Fruit fly (Drosophila melanogaster) whole organism, adult: ENCODE measurements around the gene CG15824.

Experiments
- CG14711 ChIP-seq: fragments of 200-800 bp; sonication (Bioruptor generic); optimal IDR thresholded peaks from 2 replicates; lab custom pipeline; 2018; ENCODE audit warnings: missing biosample characterization, mild to moderate bottlenecking, missing genetic modification characterization, moderate library complexity
- CG1620 ChIP-seq: fragments of 200-800 bp; sonication (Bioruptor generic); optimal IDR thresholded peaks from 2 replicates; lab custom pipeline; 2016; ENCODE audit warnings: missing biosample characterization, missing genetic modification characterization
- CG5204 ChIP-seq: fragments of 200-800 bp; sonication (Bioruptor generic); optimal IDR thresholded peaks from 2 replicates; lab custom pipeline; 2016; ENCODE audit warnings: missing biosample characterization, missing genetic modification characterization
- CG7045 ChIP-seq: fragments of 200-800 bp; sonication (Bioruptor generic); optimal IDR thresholded peaks from 2 replicates; lab custom pipeline; 2017; ENCODE audit warnings: missing biosample characterization, mild to moderate bottlenecking, missing genetic modification characterization
- CG7101 ChIP-seq: fragments of 200-800 bp; sonication (Bioruptor generic); optimal IDR thresholded peaks from 2 replicates; lab custom pipeline; 2018; ENCODE audit warnings: missing biosample characterization, mild to moderate bottlenecking, missing genetic modification characterization, moderate library complexity
- Clk ChIP-seq: fragments of 200-800 bp; sonication (Bioruptor generic); optimal IDR thresholded peaks from 2 replicates; lab custom pipeline; 2017; ENCODE audit warnings: missing biosample characterization, missing genetic modification characterization
- Hr96 ChIP-seq: fragments of 200-800 bp; sonication (Bioruptor generic); optimal IDR thresholded peaks from 2 replicates; lab custom pipeline; 2016; ENCODE audit warnings: missing biosample characterization, missing genetic modification characterization
- Mnt ChIP-seq: fragments of 200-800 bp; sonication (Bioruptor generic); optimal IDR thresholded peaks from 2 replicates; lab custom pipeline; 2016; ENCODE audit warnings: missing biosample characterization, mild to moderate bottlenecking, missing genetic modification characterization
- bab1 ChIP-seq: fragments of 200-800 bp; sonication (Bioruptor generic); optimal IDR thresholded peaks from 3 replicates; lab custom pipeline; 2019; ENCODE audit warnings: missing biosample characterization, mild to moderate bottlenecking, missing genetic modification characterization, moderate library complexity
- cic ChIP-seq: fragments of 200-800 bp; sonication (Bioruptor generic); optimal IDR thresholded peaks from 2 replicates; lab custom pipeline; 2017; ENCODE audit warnings: missing biosample characterization, mild to moderate bottlenecking, missing genetic modification characterization, moderate library complexity
- cnc ChIP-seq, 2 experiments: fragments of >200 bp; optimal IDR thresholded peaks; 2 replicates each; lab custom pipeline; 2017
- kay ChIP-seq: fragments of 200-800 bp; sonication (Bioruptor generic); peaks from one replicate; lab custom pipeline; 2016; ENCODE audit warnings: missing biosample characterization, missing genetic modification characterization, borderline replicate concordance
- pad ChIP-seq: fragments of 200-800 bp; sonication (Bioruptor generic); optimal IDR thresholded peaks from 3 replicates; lab custom pipeline; 2017; ENCODE audit warnings: missing biosample characterization, missing genetic modification characterization, mild to moderate bottlenecking, moderate library complexity, missing genetic modification reagents

dm6 chr2L:870285-870684, 14.7 kb downstream of the CG15824 start, which contains the start of gene PNUTS:
- TF ChIP-seq CG5204 (GFP tag; lab: Kevin White, UChicago): no peak
- no peak for TF ChIP-seq Hr96 (GFP tag; lab: Kevin White, UChicago)
- TF ChIP-seq CG7101 (tag; lab: Kevin White, UChicago): no peak
- no peak for TF ChIP-seq Clk (GFP tag; lab: Kevin White, UChicago)
- no peak for TF ChIP-seq CG7045 (GFP tag; lab: Kevin White, UChicago)
- TF ChIP-seq Mnt (GFP tag; lab: Kevin White, UChicago): no peak
- no peak for TF ChIP-seq cic
- no peak for TF ChIP-seq cnc (optimal IDR thresholded peaks at IDR 0.05; lab: Kevin White, UChicago)
- no peak for TF ChIP-seq bab1 (GFP tag; lab: Kevin White, UChicago)
- TF ChIP-seq CG14711 (tag; lab: Kevin White, UChicago): no peak
- TF ChIP-seq kay (GFP tag; lab: Kevin White, UChicago): no peak
- TF ChIP-seq CG1620: no peak
- no peak for TF ChIP-seq pad (GFP tag; lab: Kevin White, UChicago)
